Worm (Caenorhabditis elegans) whole organism, late embryonic: ENCODE results near the gene wdr-48.

Source experiments
- C08G9.2 ChIP-seq: sonication (generic microtip); optimal IDR thresholded peaks from 2 replicates; lab custom pipeline; 2016; ENCODE audit warnings: mild to moderate bottlenecking, missing genetic modification characterization, moderate library complexity, missing compliant biosample characterization
- C38D4.7 ChIP-seq: fragments of 200-800 bp; sonication (Bioruptor generic); optimal IDR thresholded peaks from 2 replicates; lab custom pipeline; 2018; ENCODE audit warnings: mild to moderate bottlenecking, missing genetic modification characterization, moderate library complexity, missing compliant biosample characterization
- K09A11.1 ChIP-seq: sonication (generic microtip); optimal IDR thresholded peaks from 2 replicates; lab custom pipeline; 2017; ENCODE audit warnings: antibody characterized with exemption, mild to moderate bottlenecking, missing genetic modification characterization, missing compliant biosample characterization; ENCODE audit not compliant: insufficient read depth
- Y22D7AL.16 ChIP-seq: sonication (generic microtip); optimal IDR thresholded peaks from 2 replicates; lab custom pipeline; 2016; ENCODE audit warnings: missing genetic modification characterization, missing compliant biosample characterization
- ahr-1 ChIP-seq: sonication (generic microtip); optimal IDR thresholded peaks from 2 replicates; lab custom pipeline; 2016; ENCODE audit warnings: missing genetic modification characterization, missing compliant biosample characterization
- ceh-14 ChIP-seq: sonication (generic microtip); optimal IDR thresholded peaks from 2 replicates; lab custom pipeline; 2016; ENCODE audit warnings: missing genotype, missing genetic modification characterization, missing compliant biosample characterization
- ceh-19 ChIP-seq: fragments of 200-800 bp; sonication (Bioruptor generic); optimal IDR thresholded peaks from 2 replicates; lab custom pipeline; 2018; ENCODE audit warnings: mild to moderate bottlenecking, missing genetic modification characterization, missing compliant biosample characterization
- ceh-2 ChIP-seq: sonication (generic microtip); optimal IDR thresholded peaks from 2 replicates; lab custom pipeline; 2016; ENCODE audit warnings: missing genotype, missing genetic modification characterization, missing compliant biosample characterization
- ceh-22 ChIP-seq: sonication (generic microtip); optimal IDR thresholded peaks from 2 replicates; lab custom pipeline; 2017; ENCODE audit warnings: missing biosample characterization, missing genetic modification characterization
- ceh-24 ChIP-seq: sonication (generic microtip); optimal IDR thresholded peaks from 2 replicates; lab custom pipeline; 2016; ENCODE audit warnings: mild to moderate bottlenecking, missing genetic modification characterization, missing compliant biosample characterization
- ceh-30 ChIP-seq: fragments of 150-350 bp; optimal IDR thresholded peaks from 2 replicates; lab custom pipeline; 2014; ENCODE audit warnings: missing biosample characterization, missing genetic modification characterization
- ceh-45 ChIP-seq: fragments of 200-800 bp; sonication (Bioruptor generic); IDR thresholded peaks from 2 replicates; pipeline ENCODE4 v1.3.6; 2022; ENCODE audit warnings: missing genetic modification reagents, missing genetic modification characterization, missing compliant biosample characterization
- ceh-48 ChIP-seq: sonication (generic microtip); optimal IDR thresholded peaks from 2 replicates; lab custom pipeline; 2016; ENCODE audit warnings: missing genetic modification characterization, inconsistent platforms, missing compliant biosample characterization
- ceh-6 ChIP-seq: fragments of 200-800 bp; sonication (Bioruptor generic); optimal IDR thresholded peaks from 2 replicates; lab custom pipeline; 2018; ENCODE audit warnings: mild to moderate bottlenecking, missing genetic modification characterization, missing compliant biosample characterization
- dmd-4 ChIP-seq: sonication (generic microtip); optimal IDR thresholded peaks from 2 replicates; lab custom pipeline; 2016; ENCODE audit warnings: borderline replicate concordance, missing genetic modification characterization, missing compliant biosample characterization
- dve-1 ChIP-seq: sonication (generic microtip); optimal IDR thresholded peaks from 2 replicates; lab custom pipeline; 2017; ENCODE audit warnings: antibody characterized with exemption, mild to moderate bottlenecking, missing genetic modification characterization, missing compliant biosample characterization
- elt-4 ChIP-seq: sonication (generic microtip); optimal IDR thresholded peaks from 2 replicates; lab custom pipeline; 2016; ENCODE audit warnings: missing genetic modification characterization, missing compliant biosample characterization
- ets-4 ChIP-seq: sonication (generic microtip); optimal IDR thresholded peaks from 2 replicates; lab custom pipeline; 2016; ENCODE audit warnings: missing genetic modification characterization, missing compliant biosample characterization
- fax-1 ChIP-seq: sonication (generic microtip); optimal IDR thresholded peaks from 2 replicates; lab custom pipeline; 2016; ENCODE audit warnings: missing genotype, missing genetic modification characterization, missing compliant biosample characterization
- hlh-13 ChIP-seq: fragments of 200-800 bp; sonication (Bioruptor generic); optimal IDR thresholded peaks from 2 replicates; lab custom pipeline; 2018; ENCODE audit warnings: mild to moderate bottlenecking, missing genetic modification characterization, missing compliant biosample characterization
- hlh-15 ChIP-seq: sonication (generic microtip); optimal IDR thresholded peaks from 2 replicates; lab custom pipeline; 2016; ENCODE audit warnings: missing genetic modification characterization, missing compliant biosample characterization
- hlh-30 ChIP-seq: sonication (generic microtip); optimal IDR thresholded peaks from 2 replicates; lab custom pipeline; 2017; ENCODE audit warnings: antibody characterized with exemption, missing genetic modification characterization, missing compliant biosample characterization; ENCODE audit not compliant: insufficient read depth
- hlh-6 ChIP-seq: sonication (generic microtip); optimal IDR thresholded peaks from 2 replicates; lab custom pipeline; 2016; ENCODE audit warnings: missing genotype, missing genetic modification characterization, missing compliant biosample characterization
- hlh-8 ChIP-seq: sonication (generic microtip); optimal IDR thresholded peaks from 2 replicates; lab custom pipeline; 2016; ENCODE audit warnings: missing genotype, missing genetic modification characterization, missing compliant biosample characterization
- lim-6 ChIP-seq: sonication (generic microtip); optimal IDR thresholded peaks from 2 replicates; lab custom pipeline; 2016; ENCODE audit warnings: missing genetic modification characterization, missing compliant biosample characterization
- lin-11 ChIP-seq: fragments of 200-800 bp; sonication (Bioruptor generic); optimal IDR thresholded peaks from 2 replicates; lab custom pipeline; 2018; ENCODE audit warnings: mild to moderate bottlenecking, missing genetic modification characterization, missing compliant biosample characterization
- nhr-11 ChIP-seq: fragments of 150-350 bp; optimal IDR thresholded peaks from 2 replicates; lab custom pipeline; 2014; ENCODE audit warnings: missing biosample characterization, missing genetic modification characterization
- odd-2 ChIP-seq: sonication (generic microtip); optimal IDR thresholded peaks from 2 replicates; lab custom pipeline; 2017; ENCODE audit warnings: antibody characterized with exemption, mild to moderate bottlenecking, missing genetic modification characterization, missing compliant biosample characterization
- pag-3 ChIP-seq: sonication (generic microtip); optimal IDR thresholded peaks from 2 replicates; lab custom pipeline; 2016; ENCODE audit warnings: missing compliant biosample characterization, missing genetic modification characterization, borderline replicate concordance
- pat-9 ChIP-seq: fragments of 200-800 bp; sonication (Bioruptor generic); optimal IDR thresholded peaks from 2 replicates; lab custom pipeline; 2018; ENCODE audit warnings: mild to moderate bottlenecking, missing genetic modification characterization, moderate library complexity, missing compliant biosample characterization
- pha-4 ChIP-seq: fragments of 150-350 bp; optimal IDR thresholded peaks from 2 replicates; lab custom pipeline; 2018; ENCODE audit warnings: missing biosample characterization, missing genetic modification reagents, missing genetic modification characterization
- pqm-1 ChIP-seq: sonication (generic microtip); optimal IDR thresholded peaks from 2 replicates; lab custom pipeline; 2016; ENCODE audit warnings: missing genetic modification characterization, missing compliant biosample characterization
- pros-1 ChIP-seq: fragments of 150-350 bp; optimal IDR thresholded peaks from 2 replicates; lab custom pipeline; 2014; ENCODE audit warnings: missing biosample characterization, missing genetic modification reagents, missing genetic modification characterization
- ref-2 ChIP-seq: sonication (generic microtip); optimal IDR thresholded peaks from 2 replicates; lab custom pipeline; 2016; ENCODE audit warnings: missing genetic modification characterization, missing compliant biosample characterization
- sdc-2 ChIP-seq: sonication (generic microtip); optimal IDR thresholded peaks from 2 replicates; lab custom pipeline; 2016; ENCODE audit warnings: missing genotype, missing genetic modification characterization, missing compliant biosample characterization
- sox-2 ChIP-seq: fragments of 200-800 bp; sonication (Bioruptor generic); IDR thresholded peaks from 2 replicates; pipeline ENCODE4 v1.3.6; 2022; ENCODE audit warnings: missing genetic modification reagents, missing genetic modification characterization, missing compliant biosample characterization
- syd-9 ChIP-seq: sonication (generic microtip); optimal IDR thresholded peaks from 2 replicates; lab custom pipeline; 2016; ENCODE audit warnings: mild to moderate bottlenecking, missing genetic modification characterization, moderate library complexity, missing compliant biosample characterization
- ttx-3 ChIP-seq: sonication (generic microtip); optimal IDR thresholded peaks from 2 replicates; lab custom pipeline; 2016; ENCODE audit warnings: missing genetic modification reagents, missing genetic modification characterization, missing compliant biosample characterization
- unc-3 ChIP-seq, 2 experiments: fragments of 200-800 bp in 1 of 2; sonication (Bioruptor generic) in 1 of 2; sonication (generic microtip) in 1 of 2; conservative IDR thresholded peaks in 1 of 2; optimal IDR thresholded peaks in 1 of 2; 2 replicates each; pipeline versions ENCODE4 v1.3.6 to Lab custom; 2016 to 2022; ENCODE audit warnings: missing compliant biosample characterization in 2 of 2, missing genetic modification characterization in 2 of 2, missing genetic modification reagents in 1 of 2
- unc-42 ChIP-seq: sonication (generic microtip); optimal IDR thresholded peaks from 2 replicates; lab custom pipeline; 2016; ENCODE audit warnings: missing genotype, missing genetic modification characterization, missing compliant biosample characterization
- unc-86 ChIP-seq: sonication (generic microtip); optimal IDR thresholded peaks from 2 replicates; lab custom pipeline; 2016; ENCODE audit warnings: missing genetic modification characterization, missing compliant biosample characterization
- zip-5 ChIP-seq: sonication (generic microtip); optimal IDR thresholded peaks from 2 replicates; lab custom pipeline; 2016; ENCODE audit warnings: missing genetic modification characterization, missing compliant biosample characterization

The wdr-48 gene

DNA sequence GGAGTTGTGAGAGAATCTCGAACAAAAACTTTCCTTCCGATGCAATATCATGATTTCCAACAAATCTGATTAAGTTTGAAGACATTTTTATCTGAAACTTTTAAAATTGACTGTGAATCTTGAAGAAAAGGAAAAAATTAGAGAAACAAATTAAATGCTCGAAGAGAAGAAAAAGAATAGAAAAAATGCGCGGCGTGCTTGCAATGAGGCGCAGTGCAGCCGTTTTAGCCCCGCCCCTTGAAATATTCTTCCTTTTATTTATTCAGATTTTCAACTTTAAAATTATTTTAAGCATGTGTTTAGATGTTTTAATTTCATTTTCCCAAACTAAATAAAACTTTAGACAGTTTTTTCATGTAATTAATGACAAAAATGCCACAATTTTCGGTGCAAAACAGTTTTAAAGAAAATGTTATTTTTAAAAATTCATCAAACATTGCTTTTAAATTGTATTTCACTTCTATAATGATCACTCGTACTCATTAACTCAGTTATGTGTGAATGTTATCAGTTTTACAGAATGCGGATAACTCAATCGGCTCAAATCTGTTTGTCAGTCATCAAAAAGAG lies 36.2 kb upstream of the wdr-48 start, which contains the start of the genes mrps-34 and cisd-3.1 (continued):
- TF ChIP-seq dve-1 (tag; lab: Kevin White, UChicago) (no peak), ceh-22 (no peak), pat-9 (tag; lab: Kevin White, UChicago) (peak; percentile 22), unc-3 (GFP tag; conservative IDR thresholded peaks at IDR 0.05; lab: Robert Waterston, UW) (no peak), unc-3 (tag; optimal IDR thresholded peaks at IDR 0.05; lab: Kevin White, UChicago) (no peak), ceh-45 (GFP tag; lab: Robert Waterston, UW) (peak; percentile 35; the same call in 1 of the 2 replicates), ets-4 (tag; lab: Kevin White, UChicago) (no peak), zip-5 (tag; lab: Kevin White, UChicago) (no peak), elt-4 (tag; lab: Kevin White, UChicago) (no peak), lin-11 (peak; percentile 22), nhr-11 (no peak), ceh-6 (GFP tag; lab: Kevin White, UChicago) (no peak), pha-4 (no peak), hlh-15 (no peak), hlh-6 (no peak), ceh-30 (tag; lab: Kevin White, UChicago) (no peak), hlh-13 (no peak), pqm-1 (no peak), ahr-1 (tag; lab: Kevin White, UChicago) (no peak), unc-42 (tag; lab: Kevin White, UChicago) (no peak), sdc-2 (tag; lab: Kevin White, UChicago) (no peak), ceh-24 (tag; lab: Kevin White, UChicago) (no peak), hlh-8 (tag; lab: Kevin White, UChicago) (no peak), C08G9.2 (no peak), pag-3 (tag; lab: Kevin White, UChicago) (no peak), fax-1 (no peak), sox-2 (no peak), ceh-19 (GFP tag; lab: Kevin White, UChicago) (no peak), Y22D7AL.16 (tag; lab: Kevin White, UChicago) (no peak), ceh-48 (tag; lab: Kevin White, UChicago) (no peak), lim-6 (tag; lab: Kevin White, UChicago) (no peak), ceh-14 (peak; percentile 71)

- no peak for TF ChIP-seq syd-9 (tag; lab: Kevin White, UChicago)
- TF ChIP-seq pha-4 = no peak
- TF ChIP-seq K09A11.1 (tag; lab: Kevin White, UChicago) = no peak
- TF ChIP-seq hlh-30 (tag; lab: Kevin White, UChicago) = no peak
- TF ChIP-seq odd-2 (tag; lab: Kevin White, UChicago) = no peak
Measured at ce11 chrIII:4544959-4545358, 33.7 kb upstream of the wdr-48 start, which contains the start of gene M88.3. Gene M88.3 (minus strand): TSS chrIII:4545059.

DNA sequence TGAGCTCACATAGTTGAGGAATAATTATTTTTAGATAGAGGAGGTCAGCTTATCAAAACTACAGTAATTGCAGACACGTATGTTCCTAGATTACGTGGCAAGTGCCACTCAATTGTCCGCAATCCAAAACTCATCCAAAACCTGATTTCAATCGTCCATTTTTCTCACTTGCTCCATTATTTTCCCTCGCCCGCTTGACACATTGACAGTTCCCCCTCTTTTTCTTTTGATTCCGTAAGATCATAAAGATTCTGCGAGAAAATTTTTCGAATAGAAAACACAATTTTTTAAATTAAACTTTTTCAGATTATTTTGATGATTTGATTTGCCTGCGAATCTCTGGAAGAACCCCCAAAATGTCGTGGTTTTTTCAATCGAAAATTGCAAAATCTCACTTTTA lies 29.9 kb upstream of the wdr-48 start, which contains the start of gene M88.4:
TSS of gene M88.4 (plus strand) at position 301 of the 400 bp plus-strand sequence.
- TF ChIP-seq fax-1 (no peak), C38D4.7 (GFP tag; lab: Kevin White, UChicago) (no peak), dmd-4 (tag; lab: Kevin White, UChicago) (no peak), unc-86 (tag; lab: Kevin White, UChicago) (no peak), dve-1 (tag; lab: Kevin White, UChicago) (no peak), ceh-2 (no peak), pros-1 (tag; lab: Kevin White, UChicago) (no peak), elt-4 (tag; lab: Kevin White, UChicago) (no peak), Y22D7AL.16 (tag; lab: Kevin White, UChicago) (no peak), hlh-30 (tag; lab: Kevin White, UChicago) (no peak), syd-9 (tag; lab: Kevin White, UChicago) (no peak), ceh-14 (no peak), pqm-1 (no peak), ref-2 (tag; lab: Kevin White, UChicago) (no peak), ttx-3 (tag; lab: Kevin White, UChicago) (no peak), K09A11.1 (tag; lab: Kevin White, UChicago) (no peak), unc-42 (tag; lab: Kevin White, UChicago) (no peak), odd-2 (tag; lab: Kevin White, UChicago) (no peak)
